Fruit fly (Drosophila melanogaster): ENCODE measurements around the gene CG13950.

CG13950 gene

dm6 chr2L:846167-846868, 13.7 kb upstream of the CG13950 start (continued):
- TF ChIP-seq tll (GFP tag; optimal IDR thresholded peaks at IDR 0.05) (no peak), MBD-R2 (GFP tag; IDR thresholded peaks at IDR 0.05) (no peak), CG10209 (GFP tag; optimal IDR thresholded peaks at IDR 0.05) (peak; percentile 58), Blimp-1 (GFP tag; optimal IDR thresholded peaks at IDR 0.05) (peak; percentile 80), bbx (GFP tag; IDR thresholded peaks at IDR 0.05; ENCODE audit: partially characterized antibody) (0 out of 2 replicates have a peak, but pooled peaks have one; percentile 15), lilli (GFP tag; optimal IDR thresholded peaks at IDR 0.05) (peak; percentile 49), CG11696 (GFP tag; IDR thresholded peaks at IDR 0.05) (no peak), eyg (GFP tag; optimal IDR thresholded peaks at IDR 0.05) (peak; percentile 11), Xbp1 (GFP tag; optimal IDR thresholded peaks at IDR 0.05) (peak; percentile 48), CG43689 (GFP tag; IDR thresholded peaks at IDR 0.05) (no peak), CG13287 (GFP tag; IDR thresholded peaks at IDR 0.05; ENCODE audit: partially characterized antibody) (no peak), zfh1 (GFP tag; IDR thresholded peaks at IDR 0.05) (0 out of 3 replicates have a peak, but pooled peaks have one; percentile 5), CG12769 (tag; optimal IDR thresholded peaks at IDR 0.05) (peak; percentile 69), CG31224 (GFP tag; IDR thresholded peaks at IDR 0.05) (no peak), org-1 (GFP tag; optimal IDR thresholded peaks at IDR 0.05) (peak; percentile 58), fd96Cb (tag; optimal IDR thresholded peaks at IDR 0.05) (peak; percentile 64), eve (GFP tag; optimal IDR thresholded peaks at IDR 0.05) (no peak), pnt (GFP tag; optimal IDR thresholded peaks at IDR 0.05) (peak; percentile 69), da (GFP tag; optimal IDR thresholded peaks at IDR 0.05) (no peak), lmd (GFP tag; IDR thresholded peaks at IDR 0.05) (peak; percentile 70), ara (GFP tag; IDR thresholded peaks at IDR 0.05) (no peak), Sry-δ (GFP tag; optimal IDR thresholded peaks at IDR 0.05) (peak; percentile 23), CG1233 (GFP tag; optimal IDR thresholded peaks at IDR 0.05) (no peak), pum (GFP tag; optimal IDR thresholded peaks at IDR 0.05) (peak; percentile 59), sr (GFP tag; IDR thresholded peaks at IDR 0.05) (no peak), CG10979 (tag; optimal IDR thresholded peaks at IDR 0.05) (peak; percentile 74), CG10431 (GFP tag; optimal IDR thresholded peaks at IDR 0.05) (no peak), CG7963 (GFP tag; IDR thresholded peaks at IDR 0.05; ENCODE audit: partially characterized antibody) (no peak), en (GFP tag; optimal IDR thresholded peaks at IDR 0.05) (peak; percentile 62), E2f1 (GFP tag; IDR thresholded peaks at IDR 0.05) (0 out of 2 replicates have a peak, but pooled peaks have one; percentile 23), CG17802 (tag; optimal IDR thresholded peaks at IDR 0.05) (peak; percentile 34), Max (GFP tag; optimal IDR thresholded peaks at IDR 0.05) (peak; percentile 5), psq (GFP tag; optimal IDR thresholded peaks at IDR 0.05) (no peak), sug (tag; optimal IDR thresholded peaks at IDR 0.05) (no peak), Kr (GFP tag; optimal IDR thresholded peaks at IDR 0.05) (no peak), CG10543 (GFP tag; optimal IDR thresholded peaks at IDR 0.05) (no peak), chinmo (GFP tag; IDR thresholded peaks at IDR 0.05; ENCODE audit: partially characterized antibody) (no peak), CG1603 (tag; optimal IDR thresholded peaks at IDR 0.05) (peak; percentile 87), ttk (GFP tag; IDR thresholded peaks at IDR 0.05) (peak; percentile 39), oc (tag; optimal IDR thresholded peaks at IDR 0.05) (peak; percentile 52), z (GFP tag; IDR thresholded peaks at IDR 0.05) (no peak), pros (GFP tag; optimal IDR thresholded peaks at IDR 0.05) (no peak), tup (GFP tag; optimal IDR thresholded peaks at IDR 0.05) (no peak), lbe (GFP tag; optimal IDR thresholded peaks at IDR 0.05) (no peak), NK7.1 (GFP tag; optimal IDR thresholded peaks at IDR 0.05) (no peak), Six4 (GFP tag; optimal IDR thresholded peaks at IDR 0.05) (no peak), CG14965 (GFP tag; optimal IDR thresholded peaks at IDR 0.05; ENCODE audit: borderline replicate concordance) (no peak), tio (GFP tag; optimal IDR thresholded peaks at IDR 0.05) (peak; percentile 37), slbo (GFP tag; IDR thresholded peaks at IDR 0.05) (no peak; the same call in 1 of the 2 replicates)

Measured in whole organism, embryonic.